Worm (Caenorhabditis elegans): ENCODE results near the gene fbxa-148.
"Not testable (repeated sequence)": the region's sequence is repeated elsewhere in the genome, so short reads cannot be mapped to it uniquely, and the experiment has no call there.

ce11 chrV:16949609-16950008, 10.8 kb downstream of the fbxa-148 start, which contains the start of gene fbxa-111:
- TF ChIP-seq scrt-1 (GFP tag; IDR thresholded peaks at IDR 0.05); tbx-11 (GFP tag; IDR thresholded peaks at IDR 0.05); F13C5.2 (tag; optimal IDR thresholded peaks at IDR 0.05); hmbx-1 (tag; optimal IDR thresholded peaks at IDR 0.05); aly-1 (tag; optimal IDR thresholded peaks at IDR 0.05); ceh-36 (tag; optimal IDR thresholded peaks at IDR 0.05); ama-1 (optimal IDR thresholded peaks at IDR 0.05); B0310.2 (tag; optimal IDR thresholded peaks at IDR 0.05); tbx-37 (GFP tag; conservative IDR thresholded peaks at IDR 0.05); hmg-4 (GFP tag; optimal IDR thresholded peaks at IDR 0.05): not testable (repeated sequence)

All from whole organism, early embryonic.